Fruit fly (Drosophila melanogaster) whole organism, embryonic: Measurements from ENCODE around the gene HDAC4.

ENCODE experiments used
- Ada2b ChIP-seq: fragments of 200-800 bp; sonication (Bioruptor generic); IDR thresholded peaks from 2 replicates; pipeline ENCODE4 v1.3.6; 2022; ENCODE audit warnings: missing biosample characterization, missing genetic modification characterization
- Blimp-1 ChIP-seq: fragments of 200-800 bp; sonication (Bioruptor generic); optimal IDR thresholded peaks from 3 replicates; lab custom pipeline; 2018; ENCODE audit warnings: missing biosample characterization, missing genetic modification characterization, mild to moderate bottlenecking, moderate library complexity, missing genetic modification reagents
- CG10979 ChIP-seq: fragments of 200-800 bp; sonication (Bioruptor generic); optimal IDR thresholded peaks from 2 replicates; lab custom pipeline; 2018; ENCODE audit warnings: missing biosample characterization, mild to moderate bottlenecking, missing genetic modification characterization, moderate library complexity
- CG12391 ChIP-seq: fragments of 200-800 bp; sonication (Bioruptor generic); optimal IDR thresholded peaks from 3 replicates; lab custom pipeline; 2018; ENCODE audit warnings: missing biosample characterization, mild to moderate bottlenecking, missing genetic modification characterization, moderate library complexity
- CG12769 ChIP-seq: fragments of 200-800 bp; sonication (Bioruptor generic); optimal IDR thresholded peaks from 2 replicates; lab custom pipeline; 2019; ENCODE audit warnings: missing biosample characterization, mild to moderate bottlenecking, missing genetic modification characterization, moderate library complexity
- CG13424 ChIP-seq: fragments of 200-800 bp; sonication (Bioruptor generic); optimal IDR thresholded peaks from 2 replicates; lab custom pipeline; 2019; ENCODE audit warnings: missing biosample characterization, mild to moderate bottlenecking, missing genetic modification characterization, moderate library complexity
- CG13775 ChIP-seq: fragments of 200-800 bp; sonication (Bioruptor generic); optimal IDR thresholded peaks from 3 replicates; lab custom pipeline; 2017; ENCODE audit warnings: missing biosample characterization, mild to moderate bottlenecking, missing genetic modification characterization
- CG14965 ChIP-seq: fragments of 200-800 bp; sonication (Bioruptor generic); optimal IDR thresholded peaks from 2 replicates; lab custom pipeline; 2016; ENCODE audit warnings: missing biosample characterization, missing genetic modification characterization, borderline replicate concordance
- CG15601 ChIP-seq: fragments of 200-800 bp; sonication (Bioruptor generic); optimal IDR thresholded peaks from 3 replicates; lab custom pipeline; 2019; ENCODE audit warnings: missing biosample characterization, mild to moderate bottlenecking, missing genetic modification characterization, moderate library complexity
- CG17328 ChIP-seq: fragments of 200-800 bp; sonication (Bioruptor generic); IDR thresholded peaks from 2 replicates; pipeline ENCODE4 v1.3.6; 2022; ENCODE audit warnings: missing biosample characterization, missing genetic modification characterization
- CG17359 ChIP-seq: fragments of 200-800 bp; sonication (Bioruptor generic); optimal IDR thresholded peaks from 3 replicates; lab custom pipeline; 2018; ENCODE audit warnings: missing biosample characterization, mild to moderate bottlenecking, missing genetic modification characterization, moderate library complexity
- CG17829 ChIP-seq: fragments of 200-800 bp; optimal IDR thresholded peaks from 2 replicates; lab custom pipeline; 2019; ENCODE audit warnings: missing biosample characterization, mild to moderate bottlenecking, missing genetic modification characterization, moderate library complexity
- CG18262 ChIP-seq: fragments of 200-800 bp; optimal IDR thresholded peaks from 3 replicates; lab custom pipeline; 2019; ENCODE audit warnings: missing biosample characterization, mild to moderate bottlenecking, missing genetic modification characterization, moderate library complexity
- CG18476 ChIP-seq: fragments of 200-800 bp; sonication (Bioruptor generic); optimal IDR thresholded peaks from 2 replicates; lab custom pipeline; 2016; ENCODE audit warnings: missing biosample characterization, mild to moderate bottlenecking, missing genetic modification characterization
- CG2712 ChIP-seq: fragments of 200-800 bp; optimal IDR thresholded peaks from 3 replicates; lab custom pipeline; 2019; ENCODE audit warnings: missing biosample characterization, mild to moderate bottlenecking, missing genetic modification characterization, moderate library complexity
- CG7839 ChIP-seq: fragments of 200-800 bp; sonication (Bioruptor generic); optimal IDR thresholded peaks from 3 replicates; lab custom pipeline; 2018; ENCODE audit warnings: missing biosample characterization, mild to moderate bottlenecking, missing genetic modification characterization, moderate library complexity
- CG8924 ChIP-seq: fragments of 200-800 bp; optimal IDR thresholded peaks from 3 replicates; lab custom pipeline; 2019; ENCODE audit warnings: missing biosample characterization, mild to moderate bottlenecking, missing genetic modification characterization, moderate library complexity
- CG9876 ChIP-seq: fragments of 200-800 bp; sonication (Bioruptor generic); optimal IDR thresholded peaks from 2 replicates; lab custom pipeline; 2016; ENCODE audit warnings: missing biosample characterization, missing genetic modification characterization
- D19A ChIP-seq: fragments of 200-800 bp; optimal IDR thresholded peaks from 3 replicates; lab custom pipeline; 2019; ENCODE audit warnings: missing biosample characterization, mild to moderate bottlenecking, missing genetic modification characterization, moderate library complexity
- Dll ChIP-seq: fragments of 200-800 bp; sonication (Bioruptor generic); IDR thresholded peaks from 4 replicates; pipeline ENCODE4 v1.3.6; 2022; ENCODE audit warnings: missing biosample characterization, missing genetic modification characterization; ENCODE audit not compliant: partially characterized antibody
- Elba2 ChIP-seq: fragments of 200-800 bp; sonication (Bioruptor generic); optimal IDR thresholded peaks from 3 replicates; lab custom pipeline; 2016; ENCODE audit warnings: missing biosample characterization, missing genetic modification characterization
- Med ChIP-seq: fragments of 200-800 bp; sonication (Bioruptor generic); peaks from one replicate; lab custom pipeline; 2016; ENCODE audit warnings: missing biosample characterization, missing genetic modification characterization, mild to moderate bottlenecking, inconsistent platforms, moderate library complexity
- NFAT ChIP-seq: fragments of 200-800 bp; sonication (Bioruptor generic); IDR thresholded peaks from 2 replicates; pipeline ENCODE4 v1.3.6; 2022; ENCODE audit warnings: missing biosample characterization, missing genetic modification characterization
- NK7.1 ChIP-seq: fragments of 200-800 bp; sonication (Bioruptor generic); optimal IDR thresholded peaks from 3 replicates; lab custom pipeline; 2016; ENCODE audit warnings: missing biosample characterization, missing genetic modification characterization
- Oli ChIP-seq: fragments of 200-800 bp; sonication (Bioruptor generic); optimal IDR thresholded peaks from 2 replicates; lab custom pipeline; 2018; ENCODE audit warnings: missing biosample characterization, mild to moderate bottlenecking, missing genetic modification characterization, moderate library complexity
- Pdp1 ChIP-seq, 2 experiments: fragments of 200-800 bp; sonication (Bioruptor generic); optimal IDR thresholded peaks; 3 replicates each; lab custom pipeline; 2016; ENCODE audit warnings: missing biosample characterization in 2 of 2, missing genetic modification characterization in 2 of 2, mild to moderate bottlenecking in 1 of 2, moderate library complexity in 1 of 2
- Trl ChIP-seq, 3 experiments: fragments of >200 bp in 2 of 3; fragments of 200-800 bp in 1 of 3; sonication (Bioruptor generic) in 1 of 3; optimal IDR thresholded peaks; 2 replicates in 1 of 3; 3 replicates in 2 of 3; lab custom pipeline; 2016 to 2017; ENCODE audit warnings: missing biosample characterization in 1 of 3, missing genetic modification characterization in 1 of 3
- Xbp1 ChIP-seq: fragments of 200-800 bp; sonication (Bioruptor generic); optimal IDR thresholded peaks from 3 replicates; lab custom pipeline; 2016; ENCODE audit warnings: missing biosample characterization, mild to moderate bottlenecking, missing genetic modification characterization
- Xrp1 ChIP-seq: fragments of 200-800 bp; sonication (Bioruptor generic); IDR thresholded peaks from 2 replicates; pipeline ENCODE4 v1.3.6; 2022; ENCODE audit warnings: missing biosample characterization, missing genetic modification characterization
- bsh ChIP-seq, 2 experiments: fragments of 200-800 bp; sonication (Bioruptor generic); optimal IDR thresholded peaks; 2 replicates each; lab custom pipeline; 2017 to 2018; ENCODE audit warnings: mild to moderate bottlenecking in 2 of 2, missing biosample characterization in 2 of 2, missing genetic modification characterization in 2 of 2, moderate library complexity in 1 of 2
- ci ChIP-seq: fragments of 200-800 bp; sonication (Bioruptor generic); IDR thresholded peaks from 3 replicates; pipeline ENCODE4 v1.3.6; 2022; ENCODE audit warnings: missing biosample characterization, missing genetic modification characterization
- crol ChIP-seq: fragments of 200-800 bp; sonication (Bioruptor generic); IDR thresholded peaks from 2 replicates; pipeline ENCODE4 v1.3.6; 2022; ENCODE audit warnings: missing biosample characterization, missing genetic modification characterization
- fd96Cb ChIP-seq: fragments of 200-800 bp; sonication (Bioruptor generic); optimal IDR thresholded peaks from 2 replicates; lab custom pipeline; 2018; ENCODE audit warnings: missing biosample characterization, mild to moderate bottlenecking, missing genetic modification characterization, moderate library complexity
- gem ChIP-seq: fragments of 200-800 bp; sonication (Bioruptor generic); optimal IDR thresholded peaks from 2 replicates; lab custom pipeline; 2019; ENCODE audit warnings: missing biosample characterization, mild to moderate bottlenecking, missing genetic modification characterization, moderate library complexity
- grau ChIP-seq: fragments of 200-800 bp; optimal IDR thresholded peaks from 3 replicates; lab custom pipeline; 2019; ENCODE audit warnings: missing biosample characterization, mild to moderate bottlenecking, missing genetic modification characterization, moderate library complexity
- nmo ChIP-seq: fragments of 200-800 bp; sonication (Bioruptor generic); optimal IDR thresholded peaks from 2 replicates; lab custom pipeline; 2018; ENCODE audit warnings: missing biosample characterization, mild to moderate bottlenecking, missing genetic modification characterization, moderate library complexity
- oc ChIP-seq: fragments of 200-800 bp; sonication (Bioruptor generic); optimal IDR thresholded peaks from 2 replicates; lab custom pipeline; 2018; ENCODE audit warnings: missing biosample characterization, mild to moderate bottlenecking, missing genetic modification characterization, moderate library complexity
- phol ChIP-seq: fragments of 200-800 bp; sonication (Bioruptor generic); optimal IDR thresholded peaks from 3 replicates; lab custom pipeline; 2018; ENCODE audit warnings: missing biosample characterization, mild to moderate bottlenecking, missing genetic modification characterization, moderate library complexity
- psq ChIP-seq: fragments of 200-800 bp; sonication (Bioruptor generic); optimal IDR thresholded peaks from 2 replicates; lab custom pipeline; 2017; ENCODE audit warnings: missing biosample characterization, missing genetic modification characterization
- sd ChIP-seq: fragments of 200-800 bp; sonication (Bioruptor generic); optimal IDR thresholded peaks from 3 replicates; lab custom pipeline; 2018; ENCODE audit warnings: missing biosample characterization, mild to moderate bottlenecking, missing genetic modification characterization, moderate library complexity
- unpg ChIP-seq: fragments of 200-800 bp; sonication (Bioruptor generic); optimal IDR thresholded peaks from 3 replicates; lab custom pipeline; 2018; ENCODE audit warnings: missing biosample characterization, mild to moderate bottlenecking, missing genetic modification characterization, moderate library complexity
- vnd ChIP-seq: fragments of 200-800 bp; sonication (Bioruptor generic); IDR thresholded peaks from 3 replicates; pipeline ENCODE4 v1.3.6; 2022; ENCODE audit warnings: missing biosample characterization, missing genetic modification characterization; ENCODE audit not compliant: partially characterized antibody
- vvl ChIP-seq: fragments of 200-800 bp; sonication (Bioruptor generic); IDR thresholded peaks from 2 replicates; pipeline ENCODE4 v1.3.6; 2022; ENCODE audit warnings: missing biosample characterization, missing genetic modification characterization
- zfh1 ChIP-seq: fragments of 200-800 bp; sonication (Bioruptor generic); IDR thresholded peaks from 3 replicates; pipeline ENCODE4 v1.3.6; 2022; ENCODE audit warnings: missing biosample characterization, missing genetic modification characterization

HDAC4 gene

dm6 chrX:13272676-13273233 is 12.7 kb downstream of the HDAC4 start:
- TF ChIP-seq D19A (tag; lab: Kevin White, UChicago) (peak; percentile 3), Blimp-1 (GFP tag; lab: Kevin White, UChicago) (peak; percentile 4), CG13424 (tag; lab: Kevin White, UChicago) (peak; percentile 15), vvl (peak; percentile 17; the same call in 1 of the 2 replicates), NFAT (GFP tag; lab: Robert Waterston, UW) (0 out of 2 replicates have a peak, but pooled peaks have one; percentile 13), CG9876 (GFP tag; lab: Kevin White, UChicago) (no peak), gem (tag; lab: Kevin White, UChicago) (peak; percentile 50), CG10979 (tag; lab: Kevin White, UChicago) (peak; percentile 17), Trl (optimal IDR thresholded peaks at IDR 0.05; lab: Kevin White, UChicago) (peak; percentile 29 to 41), Trl (GFP tag; optimal IDR thresholded peaks at IDR 0.05; lab: Kevin White, UChicago) (no peak), CG18262 (peak; percentile 23), oc (tag; lab: Kevin White, UChicago) (peak; percentile 26), psq (GFP tag; lab: Kevin White, UChicago) (peak; percentile 34), CG2712 (peak; percentile 14), fd96Cb (tag; lab: Kevin White, UChicago) (no peak), grau (tag; lab: Kevin White, UChicago) (peak; percentile 19), unpg (GFP tag; lab: Kevin White, UChicago) (peak; percentile 32), vnd (no peak), Pdp1 (GFP tag; optimal IDR thresholded peaks at IDR 0.05; lab: Kevin White, UChicago) (peak in 1 of 2 experiments; percentile 3), crol (GFP tag; lab: Robert Waterston, UW) (peak; percentile 48), sd (tag; lab: Kevin White, UChicago) (no peak), Dll (GFP tag; lab: Robert Waterston, UW) (no peak), Ada2b (GFP tag; lab: Robert Waterston, UW) (peak; percentile 39), phol (tag; lab: Kevin White, UChicago) (peak; percentile 26), NK7.1 (GFP tag; lab: Kevin White, UChicago) (no peak), CG14965 (GFP tag; lab: Kevin White, UChicago) (no peak), CG18476 (GFP tag; lab: Kevin White, UChicago) (no peak), zfh1 (GFP tag; lab: Robert Waterston, UW) (0 out of 3 replicates have a peak, but pooled peaks have one; percentile 10), bsh (GFP tag; optimal IDR thresholded peaks at IDR 0.05; lab: Kevin White, UChicago) (peak in 1 of 2 experiments; percentile 37), CG12769 (tag; lab: Kevin White, UChicago) (peak; percentile 12), CG17328 (0 out of 2 replicates have a peak, but pooled peaks have one; percentile 24), CG7839 (tag; lab: Kevin White, UChicago) (peak; percentile 18), CG8924 (tag; lab: Kevin White, UChicago) (peak; percentile 1), Oli (peak; percentile 40), ci (0 out of 3 replicates have a peak, but pooled peaks have one; percentile 34), Xrp1 (GFP tag; lab: Robert Waterston, UW) (peak; percentile 17; the same call in 1 of the 2 replicates), Elba2 (GFP tag; lab: Kevin White, UChicago) (no peak), CG13775 (GFP tag; lab: Kevin White, UChicago) (no peak), CG17359 (tag; lab: Kevin White, UChicago) (peak; percentile 41), CG15601 (tag; lab: Kevin White, UChicago) (no peak), Xbp1 (peak; percentile 10), CG17829 (tag; lab: Kevin White, UChicago) (peak; percentile 5), nmo (peak; percentile 32), CG12391 (tag; lab: Kevin White, UChicago) (peak; percentile 15), Med (GFP tag; lab: Kevin White, UChicago) (peak; percentile 59)
- TF ChIP-seq, all 482 proteins: peak for 33
